Worm (Caenorhabditis elegans): Measurements from ENCODE around the gene cdr-1.

The cdr-1 gene

DNA sequence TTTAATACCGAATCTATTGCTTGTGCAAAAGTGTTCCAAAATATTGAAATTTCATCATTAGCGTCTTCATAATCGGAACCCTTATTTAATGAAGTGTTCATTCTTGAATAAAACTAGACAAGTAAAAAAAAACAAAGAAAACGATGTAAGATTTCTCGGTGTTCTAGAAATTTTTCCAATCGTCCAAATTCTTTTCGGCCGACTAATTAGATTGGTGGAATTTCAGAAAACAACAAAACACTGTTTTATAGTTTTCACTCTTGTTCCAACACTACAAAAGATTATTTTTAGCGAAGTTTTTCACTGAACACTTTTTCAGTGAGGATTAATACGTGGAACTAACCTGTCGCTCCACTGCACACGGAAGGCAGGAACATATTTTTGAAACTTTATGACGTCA is 31.7 kb downstream of the cdr-1 start, which contains the start of gene srw-56:
srw-56 (minus strand) TSS at position 101 of the 400 bp plus-strand sequence.
- TF ChIP-seq skn-1 (tag; optimal IDR thresholded peaks at IDR 0.05) (no peak), ztf-4 (tag; optimal IDR thresholded peaks at IDR 0.05) (no peak), ceh-82 (tag; optimal IDR thresholded peaks at IDR 0.05) (no peak), lsy-12 (tag; optimal IDR thresholded peaks at IDR 0.05) (no peak), fos-1 (tag; optimal IDR thresholded peaks at IDR 0.05) (no peak), snpc-4 (tag; optimal IDR thresholded peaks at IDR 0.05) (no peak), nhr-67 (tag; optimal IDR thresholded peaks at IDR 0.05) (no peak), nfya-1 (tag; optimal IDR thresholded peaks at IDR 0.05; ENCODE audit: insufficient read depth) (no peak)

DNA sequence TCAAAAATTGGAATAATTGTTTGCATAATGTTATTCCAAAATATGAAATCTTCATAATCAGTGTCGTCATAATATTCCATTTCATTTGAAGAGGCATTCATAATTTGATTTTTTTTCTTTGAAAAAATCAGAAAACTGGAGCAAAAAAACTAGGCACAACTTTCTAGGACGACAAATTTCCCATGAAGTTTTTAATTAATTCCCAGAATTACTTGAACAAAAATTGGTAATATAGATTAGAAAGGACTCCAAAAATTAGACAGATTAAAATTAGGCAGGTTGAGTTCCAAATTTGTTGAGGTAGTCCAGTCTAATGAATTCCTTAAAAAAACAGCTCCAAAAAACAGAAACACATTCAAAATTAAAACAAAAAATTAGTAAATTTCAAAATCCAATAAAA is 33.8 kb downstream of the cdr-1 start, which contains the start of gene srw-57:
srw-57 (minus strand) TSS at position 101 of the 400 bp plus-strand sequence.
- TF ChIP-seq pha-4 (tag; optimal IDR thresholded peaks at IDR 0.05) = no peak

- TF ChIP-seq pha-4 (tag; optimal IDR thresholded peaks at IDR 0.05) = no peak
- TF ChIP-seq lin-39 (tag; optimal IDR thresholded peaks at IDR 0.05) = no peak
- no peak for TF ChIP-seq eor-1 (tag; optimal IDR thresholded peaks at IDR 0.05)
- no peak for TF ChIP-seq R02D3.7 (tag; optimal IDR thresholded peaks at IDR 0.05)
- TF ChIP-seq nhr-43 (tag; optimal IDR thresholded peaks at IDR 0.05; ENCODE audit: poor library complexity, severe bottlenecking) = no peak
- TF ChIP-seq nhr-67 (tag; optimal IDR thresholded peaks at IDR 0.05) = no peak
- TF ChIP-seq pqm-1 (tag; optimal IDR thresholded peaks at IDR 0.05) = no peak
- TF ChIP-seq unc-39 (tag; optimal IDR thresholded peaks at IDR 0.05) = no peak
- TF ChIP-seq lin-15B (tag; optimal IDR thresholded peaks at IDR 0.05) = no peak
These were observed 34.4 kb downstream of the cdr-1 start, which contains the start of gene srh-186 for ce11 chrV:15955497-15955896. Gene srh-186, plus strand, starts transcription at chrV:15955797.

DNA sequence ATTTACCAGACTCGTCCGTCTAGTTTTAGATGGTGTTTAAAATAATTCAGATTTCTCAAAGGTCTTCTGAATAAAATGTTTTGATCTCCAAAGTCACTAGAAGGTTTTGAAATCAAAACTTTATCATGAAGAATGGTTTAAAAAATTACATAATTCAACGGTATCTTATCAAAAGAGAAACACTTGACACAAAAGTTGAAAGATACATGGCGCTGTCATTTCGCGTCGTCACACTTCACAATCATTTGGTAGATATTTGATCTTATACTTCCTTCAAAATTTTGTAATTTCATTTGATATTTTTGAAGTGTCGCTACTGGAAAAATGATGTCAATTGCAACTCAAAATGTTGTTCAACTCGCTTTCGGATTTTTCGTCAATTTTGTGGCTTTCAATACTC is 36.0 kb downstream of the cdr-1 start, which contains the start of gene F36G9.3:
F36G9.3 (plus strand) TSS at position 301 of the 400 bp plus-strand sequence.
- TF ChIP-seq mml-1 (tag; optimal IDR thresholded peaks at IDR 0.05) = no peak
- no peak for TF ChIP-seq jun-1 (tag; optimal IDR thresholded peaks at IDR 0.05)
- no peak for TF ChIP-seq ceh-9 (tag; optimal IDR thresholded peaks at IDR 0.05)
- no peak for TF ChIP-seq ceh-28 (tag; optimal IDR thresholded peaks at IDR 0.05)
- no peak for TF ChIP-seq hmg-11 (tag; optimal IDR thresholded peaks at IDR 0.05)
- no peak for TF ChIP-seq unc-39 (tag; optimal IDR thresholded peaks at IDR 0.05)
- no peak for TF ChIP-seq tbx-2 (tag; optimal IDR thresholded peaks at IDR 0.05)
- no peak for TF ChIP-seq ZK546.5 (tag; optimal IDR thresholded peaks at IDR 0.05)
- no peak for TF ChIP-seq nfya-1 (tag; optimal IDR thresholded peaks at IDR 0.05; ENCODE audit: insufficient read depth)
- TF ChIP-seq nhr-23 (tag; optimal IDR thresholded peaks at IDR 0.05) = no peak

- TF ChIP-seq fkh-10 (GFP tag; optimal IDR thresholded peaks at IDR 0.05) (no peak), nhr-25 (tag; optimal IDR thresholded peaks at IDR 0.05) (no peak), fkh-2 (tag; optimal IDR thresholded peaks at IDR 0.05) (no peak), ceh-28 (tag; optimal IDR thresholded peaks at IDR 0.05) (no peak), ceh-16 (tag; optimal IDR thresholded peaks at IDR 0.05) (no peak), ZK546.5 (tag; optimal IDR thresholded peaks at IDR 0.05) (no peak), tbx-2 (tag; optimal IDR thresholded peaks at IDR 0.05) (no peak), nhr-77 (tag; optimal IDR thresholded peaks at IDR 0.05) (no peak), skn-1 (tag; optimal IDR thresholded peaks at IDR 0.05) (no peak), egl-5 (tag; optimal IDR thresholded peaks at IDR 0.05) (no peak), snpc-4 (tag; optimal IDR thresholded peaks at IDR 0.05) (no peak)
These were observed 38.3 kb downstream of the cdr-1 start for ce11 chrV:15959456-15959855.

ce11 chrV:15965114-15965513 is 44.0 kb downstream of the cdr-1 start, which contains the start of gene sri-2:
Gene sri-2, minus strand, starts transcription at chrV:15965214.
- TF ChIP-seq ceh-16 (tag; optimal IDR thresholded peaks at IDR 0.05) (no peak), aly-2 (tag; optimal IDR thresholded peaks at IDR 0.05) (no peak), skn-1 (tag; optimal IDR thresholded peaks at IDR 0.05) (no peak), ztf-11 (tag; optimal IDR thresholded peaks at IDR 0.05) (no peak), R02D3.7 (tag; optimal IDR thresholded peaks at IDR 0.05) (no peak), nhr-76 (tag; optimal IDR thresholded peaks at IDR 0.05) (no peak), snpc-4 (tag; optimal IDR thresholded peaks at IDR 0.05) (no peak), mml-1 (tag; optimal IDR thresholded peaks at IDR 0.05) (no peak), nhr-12 (tag; optimal IDR thresholded peaks at IDR 0.05) (no peak), pha-4 (tag; optimal IDR thresholded peaks at IDR 0.05) (no peak)
